Fruit fly (Drosophila melanogaster): ENCODE measurements around the gene CG16704.

CG16704 gene

DNA sequence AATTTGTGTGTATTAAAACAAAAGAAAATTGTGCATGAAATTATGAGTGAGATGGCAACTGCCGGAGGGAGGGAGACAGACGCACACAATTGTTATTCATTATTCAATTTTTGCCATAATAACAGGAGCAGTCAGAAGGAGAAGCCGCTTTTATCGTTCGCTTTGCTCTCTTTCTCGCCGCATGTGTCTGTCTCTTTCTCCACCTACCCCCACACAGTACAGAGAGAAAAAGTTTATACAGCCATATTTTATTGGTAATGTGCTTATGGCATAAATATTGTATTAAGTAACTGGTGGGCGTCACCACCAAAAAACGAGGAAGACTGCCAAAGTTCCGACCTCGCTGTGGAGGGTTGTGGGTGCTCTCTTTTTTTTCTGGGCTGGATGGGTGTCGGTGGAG, 9.9 kb downstream of the CG16704 start (continued):
- no peak for TF ChIP-seq CG31441 (GFP tag; IDR thresholded peaks at IDR 0.05)
- no peak for TF ChIP-seq lab (GFP tag; optimal IDR thresholded peaks at IDR 0.05)
- peak; percentile 45 for TF ChIP-seq CG1832 (GFP tag; optimal IDR thresholded peaks at IDR 0.05)
- TF ChIP-seq gcm (GFP tag; optimal IDR thresholded peaks at IDR 0.05): no peak
- no peak for TF ChIP-seq ato (GFP tag; IDR thresholded peaks at IDR 0.05; ENCODE audit: partially characterized antibody)

DNA sequence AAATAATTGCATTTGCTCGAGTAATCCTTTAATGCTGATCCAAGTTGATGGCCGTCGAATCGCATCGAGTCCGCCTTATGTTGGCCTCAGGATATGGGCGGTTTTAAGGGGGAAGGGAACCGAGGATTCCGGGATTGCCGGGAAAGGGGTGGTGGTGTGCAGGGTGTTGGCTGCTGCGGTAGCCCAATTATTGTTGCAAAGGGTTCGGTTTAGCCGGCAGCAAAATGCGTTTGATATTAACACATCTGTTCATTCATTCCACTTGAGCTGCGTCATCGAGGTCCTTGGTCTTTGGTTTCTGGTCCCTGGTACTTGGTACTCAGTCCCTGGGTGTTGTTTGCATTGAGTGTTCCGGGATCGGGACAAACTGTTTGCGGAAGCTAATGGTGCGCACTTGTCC, 11.0 kb downstream of the CG16704 start:
- TF ChIP-seq nmo (GFP tag; optimal IDR thresholded peaks at IDR 0.05) (no peak), Mrtf (GFP tag; IDR thresholded peaks at IDR 0.05) (0 out of 3 replicates have a peak, but pooled peaks have one; percentile 11), tap (tag; optimal IDR thresholded peaks at IDR 0.05) (peak; percentile 50), Oli (tag; optimal IDR thresholded peaks at IDR 0.05) (no peak), crol (GFP tag; IDR thresholded peaks at IDR 0.05) (peak; percentile 31; the same call in 1 of the 2 replicates), pros (GFP tag; optimal IDR thresholded peaks at IDR 0.05) (peak; percentile 57), maf-S (GFP tag; optimal IDR thresholded peaks at IDR 0.05) (no peak)

DNA sequence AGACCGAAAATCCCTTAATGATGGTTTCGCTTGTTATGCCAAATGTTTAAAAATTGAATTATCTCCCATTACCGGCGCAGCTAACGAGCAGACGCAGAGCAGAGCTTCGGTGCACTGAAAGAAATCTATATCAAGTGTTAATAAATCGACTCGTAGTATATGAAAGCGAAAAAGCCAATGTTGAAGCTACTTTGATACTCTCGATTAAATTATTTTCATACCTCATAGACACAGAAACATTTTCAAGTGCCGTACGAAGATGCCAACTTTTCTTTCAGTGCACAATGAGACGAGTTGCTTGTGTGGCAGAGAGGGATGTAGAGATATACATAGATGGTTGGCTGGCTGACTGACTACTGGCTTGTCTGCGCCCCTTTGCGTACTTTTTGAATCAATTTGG, 16.6 kb downstream of the CG16704 start:
- TF ChIP-seq pum (GFP tag; optimal IDR thresholded peaks at IDR 0.05): peak; percentile 19
- peak; percentile 63 for TF ChIP-seq sisA (GFP tag; IDR thresholded peaks at IDR 0.05)
- peak in 1 of 2 experiments; percentile 66 for TF ChIP-seq bsh (GFP tag; optimal IDR thresholded peaks at IDR 0.05)
- TF ChIP-seq CG9727 (GFP tag; optimal IDR thresholded peaks at IDR 0.05): peak; percentile 18
- no peak for TF ChIP-seq CG13894 (tag; optimal IDR thresholded peaks at IDR 0.05)
- TF ChIP-seq CG10959 (GFP tag; IDR thresholded peaks at IDR 0.05): peak; percentile 55
- TF ChIP-seq pan (optimal IDR thresholded peaks at IDR 0.05): no peak
- no peak for TF ChIP-seq pan (GFP tag; optimal IDR thresholded peaks at IDR 0.05 in 1 of 2, IDR thresholded peaks at IDR 0.05 in 1 of 2)
- TF ChIP-seq Bgb (GFP tag; IDR thresholded peaks at IDR 0.05; ENCODE audit: partially characterized antibody): no peak
- no peak for TF ChIP-seq crc (GFP tag; optimal IDR thresholded peaks at IDR 0.05)
- TF ChIP-seq CG11456 (GFP tag; IDR thresholded peaks at IDR 0.05): no peak
- peak; percentile 15 for TF ChIP-seq CG17802 (tag; optimal IDR thresholded peaks at IDR 0.05)
- TF ChIP-seq CG1603 (tag; optimal IDR thresholded peaks at IDR 0.05): peak; percentile 57
- TF ChIP-seq Rx (GFP tag; IDR thresholded peaks at IDR 0.05): peak; percentile 42; the same call in 1 of the 2 replicates
- TF ChIP-seq CG2875 (GFP tag; optimal IDR thresholded peaks at IDR 0.05): peak; percentile 13
- TF ChIP-seq CG17328 (GFP tag; IDR thresholded peaks at IDR 0.05): peak; percentile 35; the same call in 1 of the 2 replicates
- no peak for TF ChIP-seq luna (GFP tag; optimal IDR thresholded peaks at IDR 0.05)
- no peak for TF ChIP-seq dysf (GFP tag; IDR thresholded peaks at IDR 0.05)
- TF ChIP-seq fd64A (GFP tag; optimal IDR thresholded peaks at IDR 0.05): peak; percentile 2
- TF ChIP-seq Mrtf (GFP tag; IDR thresholded peaks at IDR 0.05): 0 out of 3 replicates have a peak, but pooled peaks have one; percentile 23
- TF ChIP-seq CG16863 (GFP tag; optimal IDR thresholded peaks at IDR 0.05): peak; percentile 12
- peak; percentile 67 for TF ChIP-seq dmrt11E (tag; optimal IDR thresholded peaks at IDR 0.05)
- no peak for TF ChIP-seq CG13123 (GFP tag; optimal IDR thresholded peaks at IDR 0.05)
- peak; percentile 28 for TF ChIP-seq pnt (GFP tag; optimal IDR thresholded peaks at IDR 0.05)
- no peak for TF ChIP-seq gcm (GFP tag; optimal IDR thresholded peaks at IDR 0.05)
- peak; percentile 20 for TF ChIP-seq Antp (GFP tag; optimal IDR thresholded peaks at IDR 0.05)
- TF ChIP-seq pb (GFP tag; optimal IDR thresholded peaks at IDR 0.05): no peak
- no peak for TF ChIP-seq sc (optimal IDR thresholded peaks at IDR 0.05)
- TF ChIP-seq sc (GFP tag; optimal IDR thresholded peaks at IDR 0.05): no peak
- peak; percentile 24 for TF ChIP-seq Chrac-16 (GFP tag; optimal IDR thresholded peaks at IDR 0.05)
- no peak for TF ChIP-seq mld (GFP tag; IDR thresholded peaks at IDR 0.05; ENCODE audit: partially characterized antibody)
- no peak for TF ChIP-seq shn (GFP tag; optimal IDR thresholded peaks at IDR 0.05)
- no peak for TF ChIP-seq lov (optimal IDR thresholded peaks at IDR 0.05)
- no peak for TF ChIP-seq lov (GFP tag; IDR thresholded peaks at IDR 0.05)
- TF ChIP-seq CG14667 (GFP tag; IDR thresholded peaks at IDR 0.05): peak; percentile 21; the same call in 1 of the 2 replicates
- TF ChIP-seq ase (GFP tag; IDR thresholded peaks at IDR 0.05): 0 out of 3 replicates have a peak, but pooled peaks have one; percentile 35
- no peak for TF ChIP-seq prd (optimal IDR thresholded peaks at IDR 0.05)
- TF ChIP-seq prd (GFP tag; IDR thresholded peaks at IDR 0.05): peak; percentile 71

Measured in whole organism, embryonic.